Fruit fly (Drosophila melanogaster) whole organism, embryonic: ENCODE measurements around the gene CG15498.

Experiments used
- B-H2 ChIP-seq: fragments of 200-800 bp; sonication (Bioruptor generic); optimal IDR thresholded peaks from 2 replicates; lab custom pipeline; 2018; ENCODE audit warnings: missing biosample characterization, mild to moderate bottlenecking, missing genetic modification characterization
- CG10209 ChIP-seq: fragments of 200-800 bp; sonication (Bioruptor generic); optimal IDR thresholded peaks from 3 replicates; lab custom pipeline; 2017; ENCODE audit warnings: missing biosample characterization, mild to moderate bottlenecking, missing genetic modification characterization, missing genetic modification reagents
- CG12769 ChIP-seq: fragments of 200-800 bp; sonication (Bioruptor generic); optimal IDR thresholded peaks from 2 replicates; lab custom pipeline; 2019; ENCODE audit warnings: missing biosample characterization, mild to moderate bottlenecking, missing genetic modification characterization, moderate library complexity
- CG13287 ChIP-seq: fragments of 200-800 bp; sonication (Bioruptor generic); IDR thresholded peaks from 2 replicates; pipeline ENCODE4 v1.3.6; 2022; ENCODE audit warnings: missing biosample characterization, missing genetic modification characterization; ENCODE audit not compliant: partially characterized antibody
- CG1529 ChIP-seq: fragments of 200-800 bp; sonication (Bioruptor generic); optimal IDR thresholded peaks from 3 replicates; lab custom pipeline; 2018; ENCODE audit warnings: missing biosample characterization, missing genetic modification characterization
- CG15696 ChIP-seq: fragments of 200-800 bp; sonication (Bioruptor generic); optimal IDR thresholded peaks from 2 replicates; lab custom pipeline; 2019; ENCODE audit warnings: missing biosample characterization, mild to moderate bottlenecking, missing genetic modification characterization, moderate library complexity
- CG18599 ChIP-seq: fragments of 200-800 bp; sonication (Bioruptor generic); optimal IDR thresholded peaks from 3 replicates; lab custom pipeline; 2017; ENCODE audit warnings: missing biosample characterization, missing genetic modification characterization, mild to moderate bottlenecking, moderate library complexity, missing genetic modification reagents
- CG2199 ChIP-seq: fragments of 200-800 bp; sonication (Bioruptor generic); IDR thresholded peaks from 3 replicates; pipeline ENCODE4 v1.3.6; 2022; ENCODE audit warnings: missing biosample characterization, missing genetic modification characterization
- CG2712 ChIP-seq: fragments of 200-800 bp; optimal IDR thresholded peaks from 3 replicates; lab custom pipeline; 2019; ENCODE audit warnings: missing biosample characterization, mild to moderate bottlenecking, missing genetic modification characterization, moderate library complexity
- CG2875 ChIP-seq: fragments of 200-800 bp; sonication (Bioruptor generic); optimal IDR thresholded peaks from 2 replicates; lab custom pipeline; 2017; ENCODE audit warnings: missing biosample characterization, mild to moderate bottlenecking, missing genetic modification characterization, missing genetic modification reagents
- CG31365 ChIP-seq: fragments of 200-800 bp; sonication (Bioruptor generic); optimal IDR thresholded peaks from 2 replicates; lab custom pipeline; 2018; ENCODE audit warnings: missing biosample characterization, mild to moderate bottlenecking, missing genetic modification characterization
- CG32772 ChIP-seq: fragments of 200-800 bp; sonication (Bioruptor generic); IDR thresholded peaks from 2 replicates; pipeline ENCODE4 v1.3.6; 2022; ENCODE audit warnings: missing biosample characterization, missing genetic modification characterization
- CG34224 ChIP-seq: fragments of 200-800 bp; sonication (Bioruptor generic); IDR thresholded peaks from 3 replicates; pipeline ENCODE4 v1.3.6; 2022; ENCODE audit warnings: missing biosample characterization, missing genetic modification characterization; ENCODE audit not compliant: partially characterized antibody
- CG34422 ChIP-seq: fragments of 200-800 bp; sonication (Bioruptor generic); IDR thresholded peaks from 3 replicates; pipeline ENCODE4 v1.3.6; 2022; ENCODE audit warnings: missing biosample characterization, missing genetic modification characterization
- CG5953 ChIP-seq: fragments of 200-800 bp; sonication (Bioruptor generic); IDR thresholded peaks from 2 replicates; pipeline ENCODE4 v1.3.6; 2022; ENCODE audit warnings: missing biosample characterization, missing genetic modification characterization
- CG6254 ChIP-seq: fragments of 200-800 bp; sonication (Bioruptor generic); optimal IDR thresholded peaks from 3 replicates; lab custom pipeline; 2017; ENCODE audit warnings: mild to moderate bottlenecking, missing biosample characterization, missing genetic modification reagents, missing genetic modification characterization
- CG6654 ChIP-seq: fragments of 200-800 bp; sonication (Bioruptor generic); optimal IDR thresholded peaks from 2 replicates; lab custom pipeline; 2017; ENCODE audit warnings: missing biosample characterization, mild to moderate bottlenecking, missing genetic modification characterization
- CG7357 ChIP-seq: fragments of 200-800 bp; sonication (Bioruptor generic); IDR thresholded peaks from 3 replicates; pipeline ENCODE4 v1.3.6; 2022; ENCODE audit warnings: missing biosample characterization, missing genetic modification characterization
- CG7839 ChIP-seq: fragments of 200-800 bp; sonication (Bioruptor generic); optimal IDR thresholded peaks from 3 replicates; lab custom pipeline; 2018; ENCODE audit warnings: missing biosample characterization, mild to moderate bottlenecking, missing genetic modification characterization, moderate library complexity
- CG7987 ChIP-seq: fragments of 200-800 bp; sonication (Bioruptor generic); optimal IDR thresholded peaks from 2 replicates; lab custom pipeline; 2018; ENCODE audit warnings: missing biosample characterization, mild to moderate bottlenecking, missing genetic modification characterization, moderate library complexity
- CG8388 ChIP-seq: fragments of 200-800 bp; sonication (Bioruptor generic); optimal IDR thresholded peaks from 2 replicates; lab custom pipeline; 2019; ENCODE audit warnings: missing biosample characterization, mild to moderate bottlenecking, missing genetic modification characterization, moderate library complexity
- CG9437 ChIP-seq: fragments of 200-800 bp; sonication (Bioruptor generic); optimal IDR thresholded peaks from 2 replicates; lab custom pipeline; 2018; ENCODE audit warnings: missing biosample characterization, mild to moderate bottlenecking, missing genetic modification characterization
- CHES-1-like ChIP-seq: fragments of 200-800 bp; sonication (Bioruptor generic); optimal IDR thresholded peaks from 2 replicates; lab custom pipeline; 2016; ENCODE audit warnings: missing biosample characterization, missing genetic modification characterization
- Deaf1 ChIP-seq: fragments of 200-800 bp; optimal IDR thresholded peaks from 3 replicates; lab custom pipeline; 2019; ENCODE audit warnings: missing biosample characterization, mild to moderate bottlenecking, missing genetic modification characterization, moderate library complexity
- Drgx ChIP-seq: fragments of 200-800 bp; sonication (Bioruptor generic); IDR thresholded peaks from 2 replicates; pipeline ENCODE4 v1.3.6; 2022; ENCODE audit warnings: missing biosample characterization, missing genetic modification characterization
- E2f1 ChIP-seq: fragments of 200-800 bp; sonication (Bioruptor generic); IDR thresholded peaks from 2 replicates; pipeline ENCODE4 v1.3.6; 2022; ENCODE audit warnings: missing biosample characterization, missing genetic modification characterization
- Fer1 ChIP-seq: fragments of 200-800 bp; sonication (Bioruptor generic); optimal IDR thresholded peaks from 2 replicates; lab custom pipeline; 2017; ENCODE audit warnings: missing biosample characterization, mild to moderate bottlenecking, missing genetic modification characterization
- Hand ChIP-seq: fragments of 200-800 bp; sonication (Bioruptor generic); optimal IDR thresholded peaks from 2 replicates; lab custom pipeline; 2017; ENCODE audit warnings: mild to moderate bottlenecking, missing biosample characterization, missing genetic modification reagents, missing genetic modification characterization
- NC2α ChIP-seq: fragments of 200-800 bp; sonication (Bioruptor generic); optimal IDR thresholded peaks from 2 replicates; lab custom pipeline; 2016; ENCODE audit warnings: missing biosample characterization, missing genetic modification characterization
- chinmo ChIP-seq: fragments of 200-800 bp; sonication (Bioruptor generic); IDR thresholded peaks from 4 replicates; pipeline ENCODE4 v1.3.6; 2022; ENCODE audit warnings: missing biosample characterization, missing genetic modification characterization; ENCODE audit not compliant: partially characterized antibody
- crc ChIP-seq: fragments of 200-800 bp; sonication (Bioruptor generic); optimal IDR thresholded peaks from 2 replicates; lab custom pipeline; 2016; ENCODE audit warnings: missing biosample characterization, missing genetic modification characterization
- esg ChIP-seq: fragments of 200-800 bp; sonication (Bioruptor generic); conservative IDR thresholded peaks from 2 replicates; pipeline ENCODE4 v1.3.6; 2022; ENCODE audit warnings: missing biosample characterization, missing genetic modification characterization
- ewg ChIP-seq: fragments of 200-800 bp; sonication (Bioruptor generic); optimal IDR thresholded peaks from 3 replicates; lab custom pipeline; 2017; ENCODE audit warnings: mild to moderate bottlenecking, missing biosample characterization, missing genetic modification reagents, missing genetic modification characterization
- fd96Cb ChIP-seq: fragments of 200-800 bp; sonication (Bioruptor generic); optimal IDR thresholded peaks from 2 replicates; lab custom pipeline; 2018; ENCODE audit warnings: missing biosample characterization, mild to moderate bottlenecking, missing genetic modification characterization, moderate library complexity
- ken ChIP-seq: fragments of 200-800 bp; sonication (Bioruptor generic); IDR thresholded peaks from 3 replicates; pipeline ENCODE4 v1.3.6; 2022; ENCODE audit warnings: missing biosample characterization, missing genetic modification characterization
- lab ChIP-seq: fragments of 200-800 bp; sonication (Bioruptor generic); optimal IDR thresholded peaks from 3 replicates; lab custom pipeline; 2017; ENCODE audit warnings: missing biosample characterization, missing genetic modification characterization, mild to moderate bottlenecking, moderate library complexity, missing genetic modification reagents
- mam ChIP-seq: fragments of 200-800 bp; sonication (Bioruptor generic); optimal IDR thresholded peaks from 3 replicates; lab custom pipeline; 2016; ENCODE audit warnings: missing biosample characterization, missing genetic modification characterization
- pnt ChIP-seq: fragments of 200-800 bp; sonication (Bioruptor generic); optimal IDR thresholded peaks from 3 replicates; lab custom pipeline; 2016; ENCODE audit warnings: missing biosample characterization, missing genetic modification characterization
- ro ChIP-seq: fragments of 200-800 bp; sonication (Bioruptor generic); IDR thresholded peaks from 2 replicates; pipeline ENCODE4 v1.3.6; 2022; ENCODE audit warnings: missing biosample characterization, missing genetic modification characterization
- sd ChIP-seq: fragments of 200-800 bp; sonication (Bioruptor generic); optimal IDR thresholded peaks from 3 replicates; lab custom pipeline; 2018; ENCODE audit warnings: missing biosample characterization, mild to moderate bottlenecking, missing genetic modification characterization, moderate library complexity
- sens ChIP-seq: fragments of 200-800 bp; sonication (Bioruptor generic); peaks from one replicate; lab custom pipeline; 2016; ENCODE audit warnings: missing biosample characterization, missing genetic modification characterization
- sim ChIP-seq: fragments of 200-800 bp; sonication (Bioruptor generic); IDR thresholded peaks from 2 replicates; pipeline ENCODE4 v1.3.6; 2022; ENCODE audit warnings: missing biosample characterization, missing genetic modification characterization
- slou ChIP-seq: fragments of 200-800 bp; sonication (Bioruptor generic); optimal IDR thresholded peaks from 3 replicates; lab custom pipeline; 2016; ENCODE audit warnings: missing biosample characterization, missing genetic modification characterization
- stwl ChIP-seq: fragments of 200-800 bp; sonication (Bioruptor generic); optimal IDR thresholded peaks from 3 replicates; lab custom pipeline; 2018; ENCODE audit warnings: missing biosample characterization, mild to moderate bottlenecking, missing genetic modification characterization, moderate library complexity
- trh ChIP-seq: fragments of 200-800 bp; sonication (Bioruptor generic); optimal IDR thresholded peaks from 2 replicates; lab custom pipeline; 2016; ENCODE audit warnings: missing biosample characterization, missing genetic modification characterization
- vfl ChIP-seq: fragments of 200-800 bp; sonication (Bioruptor generic); optimal IDR thresholded peaks from 2 replicates; lab custom pipeline; 2016; ENCODE audit warnings: missing biosample characterization, missing genetic modification characterization
- zfh1 ChIP-seq: fragments of 200-800 bp; sonication (Bioruptor generic); IDR thresholded peaks from 3 replicates; pipeline ENCODE4 v1.3.6; 2022; ENCODE audit warnings: missing biosample characterization, missing genetic modification characterization

Gene CG15498

dm6 chr3R:21582124-21582474 is 13.2 kb upstream of the CG15498 start (continued):
- TF ChIP-seq Deaf1 (tag; lab: Kevin White, UChicago) (no peak), E2f1 (no peak), crc (GFP tag; lab: Kevin White, UChicago) (no peak), zfh1 (peak; percentile 38; the same call in 1 of the 3 replicates), CG10209 (no peak), slou (GFP tag; lab: Kevin White, UChicago) (no peak), sd (tag; lab: Kevin White, UChicago) (peak; percentile 56), CG6654 (GFP tag; lab: Kevin White, UChicago) (peak; percentile 99)

dm6 chr3R:21581365-21582123 is 12.6 kb upstream of the CG15498 start:
- TF ChIP-seq CG9437 (GFP tag; lab: Kevin White, UChicago) (no peak), pnt (GFP tag; lab: Kevin White, UChicago) (no peak), CG2199 (GFP tag; lab: Robert Waterston, UW) (0 out of 3 replicates have a peak, but pooled peaks have one; percentile 55), CG10209 (no peak), CG2875 (no peak), NC2α (GFP tag; lab: Kevin White, UChicago) (no peak), CG12769 (tag; lab: Kevin White, UChicago) (no peak), CHES-1-like (GFP tag; lab: Kevin White, UChicago) (no peak), chinmo (GFP tag; lab: Robert Waterston, UW) (peak; percentile 82; the same call in 3 of the 4 replicates), ewg (GFP tag; lab: Kevin White, UChicago) (peak; percentile 87), CG13287 (GFP tag; lab: Robert Waterston, UW) (peak; percentile 14; the same call in 1 of the 2 replicates), CG32772 (peak; percentile 45; the same call in 1 of the 2 replicates), esg (GFP tag; lab: Robert Waterston, UW) (no peak), CG7357 (0 out of 3 replicates have a peak, but pooled peaks have one; percentile 9), CG31365 (tag; lab: Kevin White, UChicago) (peak; percentile 1), CG2712 (tag; lab: Kevin White, UChicago) (no peak), CG15696 (no peak), lab (GFP tag; lab: Kevin White, UChicago) (no peak), CG5953 (GFP tag; lab: Robert Waterston, UW) (no peak), CG34224 (0 out of 3 replicates have a peak, but pooled peaks have one; percentile 22), Hand (no peak), CG6254 (GFP tag; lab: Kevin White, UChicago) (peak; percentile 92), stwl (tag; lab: Kevin White, UChicago) (no peak), CG34422 (GFP tag; lab: Robert Waterston, UW) (no peak), trh (GFP tag; lab: Kevin White, UChicago) (no peak), CG8388 (GFP tag; lab: Kevin White, UChicago) (no peak), fd96Cb (no peak), sim (no peak), Drgx (GFP tag; lab: Robert Waterston, UW) (peak; percentile 22; the same call in 1 of the 2 replicates), ro (GFP tag; lab: Robert Waterston, UW) (no peak), mam (GFP tag; lab: Kevin White, UChicago) (no peak), vfl (no peak), CG18599 (GFP tag; lab: Kevin White, UChicago) (no peak), Fer1 (GFP tag; lab: Kevin White, UChicago) (peak; percentile 16), CG7987 (GFP tag; lab: Kevin White, UChicago) (no peak), B-H2 (GFP tag; lab: Kevin White, UChicago) (peak; percentile 24), sens (GFP tag; lab: Kevin White, UChicago) (peak; percentile 83), CG1529 (GFP tag; lab: Kevin White, UChicago) (no peak), CG7839 (no peak), ken (GFP tag; lab: Robert Waterston, UW) (peak; percentile 47; the same call in 1 of the 3 replicates)
